Fruit fly (Drosophila melanogaster): ENCODE measurements around the gene JMJD7.

The JMJD7 gene

DNA sequence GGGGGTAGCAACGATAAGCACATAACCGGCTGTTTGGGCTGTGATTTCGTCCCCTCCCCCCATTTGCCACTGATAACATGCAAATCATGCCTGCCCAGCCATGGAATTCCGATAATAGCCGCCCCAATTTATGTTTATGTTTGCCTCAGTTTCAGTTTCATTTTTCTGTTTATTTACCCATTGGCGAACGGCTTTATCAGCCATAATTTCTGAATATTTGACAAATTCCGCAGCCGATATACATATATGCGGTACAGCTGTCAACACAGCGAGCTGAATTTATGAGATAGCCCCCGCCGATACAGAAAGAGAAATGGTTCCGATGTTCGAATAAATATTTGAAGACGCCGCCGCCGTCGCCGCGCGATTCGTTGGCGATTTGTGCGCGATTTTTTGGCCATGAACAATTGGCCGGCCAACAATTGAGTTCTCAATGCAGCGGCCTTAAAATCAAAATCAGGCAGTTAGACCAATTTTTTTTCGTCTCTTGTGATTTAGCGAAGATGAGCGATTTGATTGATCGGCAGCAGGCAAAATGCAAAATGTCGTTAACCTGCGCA is 39.2 kb upstream of the JMJD7 start (continued):
- no peak for TF ChIP-seq Meics (GFP tag; optimal IDR thresholded peaks at IDR 0.05)
- TF ChIP-seq CG16863 (GFP tag; optimal IDR thresholded peaks at IDR 0.05), result no peak

DNA sequence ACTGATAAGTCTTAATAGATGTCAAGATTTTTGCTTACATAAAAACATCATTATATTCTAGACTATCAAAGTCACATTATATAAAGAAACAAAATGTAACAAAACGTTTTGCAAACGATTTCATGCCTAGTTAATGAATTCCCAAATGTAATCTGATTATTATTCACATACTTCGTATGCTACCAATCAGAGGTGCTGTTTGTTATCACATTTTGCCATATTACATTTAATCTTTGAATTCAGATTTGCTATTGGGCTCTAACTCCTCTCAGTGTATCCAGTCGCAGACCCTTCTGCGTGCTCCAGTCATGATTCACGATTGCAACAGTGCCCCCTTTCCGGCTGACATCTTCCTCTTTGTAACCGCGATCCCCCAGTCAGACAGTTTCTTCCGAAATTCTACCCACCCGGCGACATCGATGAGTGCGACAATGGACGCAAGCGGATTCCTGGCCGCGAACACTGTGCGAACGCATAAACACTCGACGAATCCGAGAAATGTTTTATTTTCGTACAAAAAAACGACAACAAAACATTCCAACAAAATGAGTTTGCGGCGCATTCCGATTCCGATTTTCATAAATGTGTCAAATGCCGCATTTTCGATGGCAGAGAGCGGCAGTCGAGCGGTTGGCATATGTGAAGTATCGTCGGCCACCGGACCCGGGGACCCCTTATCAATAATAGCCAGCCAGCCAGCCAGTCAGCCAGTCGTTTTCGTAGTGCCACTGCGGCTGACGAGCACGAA is 38.2 kb upstream of the JMJD7 start:
- TF ChIP-seq dmrt99B (tag; optimal IDR thresholded peaks at IDR 0.05), result peak; percentile 15
- peak; percentile 5 for TF ChIP-seq CG2678 (tag; optimal IDR thresholded peaks at IDR 0.05)
- TF ChIP-seq chif (GFP tag; optimal IDR thresholded peaks at IDR 0.05), result peak in 1 of 2 experiments; percentile 4
- TF ChIP-seq Lpt (GFP tag; optimal IDR thresholded peaks at IDR 0.05), result no peak
- 0 out of 3 replicates have a peak, but pooled peaks have one; percentile 39 for TF ChIP-seq ken (GFP tag; IDR thresholded peaks at IDR 0.05)
- TF ChIP-seq CG7357 (GFP tag; IDR thresholded peaks at IDR 0.05), result 0 out of 3 replicates have a peak, but pooled peaks have one; percentile 25
- TF ChIP-seq vvl (GFP tag; IDR thresholded peaks at IDR 0.05), result 0 out of 2 replicates have a peak, but pooled peaks have one; percentile 36
- TF ChIP-seq CG11696 (GFP tag; IDR thresholded peaks at IDR 0.05), result no peak
- 0 out of 2 replicates have a peak, but pooled peaks have one; percentile 10 for TF ChIP-seq CG9215 (GFP tag; IDR thresholded peaks at IDR 0.05)
- TF ChIP-seq chm (GFP tag; IDR thresholded peaks at IDR 0.05), result 0 out of 2 replicates have a peak, but pooled peaks have one; percentile 17
- TF ChIP-seq kay (GFP tag; optimal IDR thresholded peaks at IDR 0.05), result peak; percentile 14
- TF ChIP-seq row (GFP tag; IDR thresholded peaks at IDR 0.05), result peak; percentile 40; the same call in 1 of the 3 replicates
- TF ChIP-seq da (GFP tag; optimal IDR thresholded peaks at IDR 0.05), result no peak
- peak; percentile 33; the same call in 1 of the 2 replicates for TF ChIP-seq CG16779 (GFP tag; IDR thresholded peaks at IDR 0.05)
- peak; percentile 88 for TF ChIP-seq CG8388 (GFP tag; optimal IDR thresholded peaks at IDR 0.05)
- peak; percentile 18 for TF ChIP-seq tap (tag; optimal IDR thresholded peaks at IDR 0.05)
- TF ChIP-seq H2.0 (GFP tag; IDR thresholded peaks at IDR 0.05), result 0 out of 2 replicates have a peak, but pooled peaks have one; percentile 3
- peak; percentile 64 for TF ChIP-seq Med (GFP tag)
- TF ChIP-seq ci (GFP tag; IDR thresholded peaks at IDR 0.05), result peak; percentile 47; the same call in 1 of the 3 replicates
- peak; percentile 39; the same call in 1 of the 2 replicates for TF ChIP-seq slbo (GFP tag; IDR thresholded peaks at IDR 0.05)
- TF ChIP-seq Dbx (GFP tag; IDR thresholded peaks at IDR 0.05), result 0 out of 3 replicates have a peak, but pooled peaks have one; percentile 16
- TF ChIP-seq CG13123 (GFP tag; optimal IDR thresholded peaks at IDR 0.05), result no peak
- no peak for TF ChIP-seq gcm (GFP tag; optimal IDR thresholded peaks at IDR 0.05)
- TF ChIP-seq CG1603 (tag; optimal IDR thresholded peaks at IDR 0.05), result no peak
- no peak for TF ChIP-seq aop (GFP tag; IDR thresholded peaks at IDR 0.05)
- no peak for TF ChIP-seq CG8089 (GFP tag; optimal IDR thresholded peaks at IDR 0.05)
- TF ChIP-seq fru (optimal IDR thresholded peaks at IDR 0.05), result no peak
- TF ChIP-seq Antp (GFP tag; optimal IDR thresholded peaks at IDR 0.05), result peak; percentile 4
- TF ChIP-seq Rfx (GFP tag; IDR thresholded peaks at IDR 0.05), result peak; percentile 44; the same call in 1 of the 2 replicates
- TF ChIP-seq sob (GFP tag; IDR thresholded peaks at IDR 0.05), result 0 out of 2 replicates have a peak, but pooled peaks have one; percentile 36
- TF ChIP-seq CG12769 (tag; optimal IDR thresholded peaks at IDR 0.05), result peak; percentile 86
- peak; percentile 25 for TF ChIP-seq phol (tag; optimal IDR thresholded peaks at IDR 0.05)
- peak; percentile 5; the same call in 1 of the 2 replicates for TF ChIP-seq HLH3B (GFP tag; IDR thresholded peaks at IDR 0.05)
- no peak for TF ChIP-seq CG18619 (GFP tag; optimal IDR thresholded peaks at IDR 0.05)
- no peak for TF ChIP-seq CG31365 (tag; optimal IDR thresholded peaks at IDR 0.05)
- TF ChIP-seq chinmo (GFP tag; IDR thresholded peaks at IDR 0.05; ENCODE audit: partially characterized antibody), result 0 out of 4 replicates have a peak, but pooled peaks have one; percentile 25
- no peak for TF ChIP-seq ab (GFP tag; optimal IDR thresholded peaks at IDR 0.05)
- TF ChIP-seq CG14014 (GFP tag; IDR thresholded peaks at IDR 0.05), result peak; percentile 35; the same call in 1 of the 2 replicates
- TF ChIP-seq stc (GFP tag; IDR thresholded peaks at IDR 0.05), result 0 out of 2 replicates have a peak, but pooled peaks have one; percentile 13
- TF ChIP-seq sug (tag; optimal IDR thresholded peaks at IDR 0.05), result peak; percentile 28
- peak; percentile 2 for TF ChIP-seq Xbp1 (GFP tag; optimal IDR thresholded peaks at IDR 0.05)
- peak; percentile 55 for TF ChIP-seq Deaf1 (tag; optimal IDR thresholded peaks at IDR 0.05)
- TF ChIP-seq sens (GFP tag), result peak; percentile 36
- TF ChIP-seq CG6175 (GFP tag; IDR thresholded peaks at IDR 0.05), result peak; percentile 50; the same call in 1 of the 3 replicates
- 0 out of 3 replicates have a peak, but pooled peaks have one; percentile 20 for TF ChIP-seq dysf (GFP tag; IDR thresholded peaks at IDR 0.05)

Measured in whole organism, embryonic.